Worm (Caenorhabditis elegans): Measurements from ENCODE around the gene ZK250.13.

ZK250.13 gene

ce11 chrII:1922665-1923187, 16.8 kb downstream of the ZK250.13 start, which contains the start of the genes bath-2 and F52C6.4:
Gene bath-2 (minus strand): TSS chrII:1922765.
Gene F52C6.4 (plus strand): TSS chrII:1923137.
- TF ChIP-seq tab-1 (GFP tag; IDR thresholded peaks at IDR 0.05) (no peak), ztf-23 (GFP tag; IDR thresholded peaks at IDR 0.05) (no peak), klf-2 (GFP tag; conservative IDR thresholded peaks at IDR 0.05) (no peak), T22C8.4 (GFP tag; IDR thresholded peaks at IDR 0.05) (no peak), ztf-29 (GFP tag; IDR thresholded peaks at IDR 0.05) (no peak), ref-1 (GFP tag; conservative IDR thresholded peaks at IDR 0.05) (no peak), cog-1 (tag; optimal IDR thresholded peaks at IDR 0.05) (no peak), med-1 (GFP tag; optimal IDR thresholded peaks at IDR 0.05; ENCODE audit: insufficient read depth) (no peak), flt-1 (GFP tag; IDR thresholded peaks at IDR 0.05) (no peak)

ce11 chrII:1921018-1921417, 18.5 kb downstream of the ZK250.13 start, which contains the start of gene bath-7:
Gene bath-7 (minus strand): TSS chrII:1921118.
- no peak for TF ChIP-seq T22C8.4 (GFP tag; IDR thresholded peaks at IDR 0.05)
- TF ChIP-seq tab-1 (GFP tag; IDR thresholded peaks at IDR 0.05) = no peak
- TF ChIP-seq ztf-29 (GFP tag; IDR thresholded peaks at IDR 0.05) = no peak
- no peak for TF ChIP-seq ref-1 (GFP tag; conservative IDR thresholded peaks at IDR 0.05)
- no peak for TF ChIP-seq ztf-23 (GFP tag; IDR thresholded peaks at IDR 0.05)
- no peak for TF ChIP-seq cog-1 (tag; optimal IDR thresholded peaks at IDR 0.05)
- TF ChIP-seq klf-2 (GFP tag; conservative IDR thresholded peaks at IDR 0.05) = no peak
- no peak for TF ChIP-seq flt-1 (GFP tag; IDR thresholded peaks at IDR 0.05)
- TF ChIP-seq med-1 (GFP tag; optimal IDR thresholded peaks at IDR 0.05; ENCODE audit: insufficient read depth) = no peak

- no peak for TF ChIP-seq klf-2 (GFP tag; conservative IDR thresholded peaks at IDR 0.05)
- TF ChIP-seq flt-1 (GFP tag; IDR thresholded peaks at IDR 0.05) = no peak
- no peak for TF ChIP-seq T22C8.4 (GFP tag; IDR thresholded peaks at IDR 0.05)
- TF ChIP-seq med-1 (GFP tag; optimal IDR thresholded peaks at IDR 0.05; ENCODE audit: insufficient read depth) = no peak
- no peak for TF ChIP-seq ref-1 (GFP tag; conservative IDR thresholded peaks at IDR 0.05)
- no peak for TF ChIP-seq tab-1 (GFP tag; IDR thresholded peaks at IDR 0.05)
- no peak for TF ChIP-seq ztf-23 (GFP tag; IDR thresholded peaks at IDR 0.05)
- TF ChIP-seq ztf-29 (GFP tag; IDR thresholded peaks at IDR 0.05) = no peak
- TF ChIP-seq cog-1 (tag; optimal IDR thresholded peaks at IDR 0.05) = no peak
Observed at ce11 chrII:1917862-1918261, 21.7 kb downstream of the ZK250.13 start, which contains the start of gene bath-4. Gene bath-4 (minus strand): TSS chrII:1917962.

- TF ChIP-seq cog-1 (tag; optimal IDR thresholded peaks at IDR 0.05) (no peak), T22C8.4 (GFP tag; IDR thresholded peaks at IDR 0.05) (no peak), ztf-29 (GFP tag; IDR thresholded peaks at IDR 0.05) (no peak), klf-2 (GFP tag; conservative IDR thresholded peaks at IDR 0.05) (no peak), med-1 (GFP tag; optimal IDR thresholded peaks at IDR 0.05; ENCODE audit: insufficient read depth) (no peak), ztf-23 (GFP tag; IDR thresholded peaks at IDR 0.05) (no peak), tab-1 (GFP tag; IDR thresholded peaks at IDR 0.05) (no peak), flt-1 (GFP tag; IDR thresholded peaks at IDR 0.05) (no peak), ref-1 (GFP tag; conservative IDR thresholded peaks at IDR 0.05) (no peak)
Observed at ce11 chrII:1912741-1913140, 26.8 kb downstream of the ZK250.13 start, which contains the start of gene math-31. Gene math-31 (minus strand): TSS chrII:1912841.

- TF ChIP-seq flt-1 (GFP tag; IDR thresholded peaks at IDR 0.05) (no peak), ztf-23 (GFP tag; IDR thresholded peaks at IDR 0.05) (no peak), tab-1 (GFP tag; IDR thresholded peaks at IDR 0.05) (no peak), T22C8.4 (GFP tag; IDR thresholded peaks at IDR 0.05) (no peak), cog-1 (tag; optimal IDR thresholded peaks at IDR 0.05) (no peak), med-1 (GFP tag; optimal IDR thresholded peaks at IDR 0.05; ENCODE audit: insufficient read depth) (no peak), klf-2 (GFP tag; conservative IDR thresholded peaks at IDR 0.05) (no peak), ref-1 (GFP tag; conservative IDR thresholded peaks at IDR 0.05) (no peak), ztf-29 (GFP tag; IDR thresholded peaks at IDR 0.05) (no peak)
Observed at ce11 chrII:1905104-1905503, 34.4 kb downstream of the ZK250.13 start, which contains the start of gene math-22. Gene math-22 (plus strand): TSS chrII:1905404.

ce11 chrII:1901981-1902380, 37.6 kb downstream of the ZK250.13 start, which contains the start of gene math-23:
Gene math-23 (plus strand): TSS chrII:1902281.
- no peak for TF ChIP-seq ztf-29 (GFP tag; IDR thresholded peaks at IDR 0.05)
- no peak for TF ChIP-seq T22C8.4 (GFP tag; IDR thresholded peaks at IDR 0.05)
- no peak for TF ChIP-seq flt-1 (GFP tag; IDR thresholded peaks at IDR 0.05)
- TF ChIP-seq tab-1 (GFP tag; IDR thresholded peaks at IDR 0.05) = no peak
- TF ChIP-seq med-1 (GFP tag; optimal IDR thresholded peaks at IDR 0.05; ENCODE audit: insufficient read depth) = no peak
- no peak for TF ChIP-seq ref-1 (GFP tag; conservative IDR thresholded peaks at IDR 0.05)
- no peak for TF ChIP-seq cog-1 (tag; optimal IDR thresholded peaks at IDR 0.05)
- no peak for TF ChIP-seq ztf-23 (GFP tag; IDR thresholded peaks at IDR 0.05)
- TF ChIP-seq klf-2 (GFP tag; conservative IDR thresholded peaks at IDR 0.05) = no peak

ce11 chrII:1899934-1900333, 39.6 kb downstream of the ZK250.13 start, which contains the start of gene math-24:
Gene math-24 (plus strand): TSS chrII:1900234.
- TF ChIP-seq cog-1 (tag; optimal IDR thresholded peaks at IDR 0.05) (no peak), ref-1 (GFP tag; conservative IDR thresholded peaks at IDR 0.05) (no peak), klf-2 (GFP tag; conservative IDR thresholded peaks at IDR 0.05) (no peak), flt-1 (GFP tag; IDR thresholded peaks at IDR 0.05) (no peak), ztf-23 (GFP tag; IDR thresholded peaks at IDR 0.05) (no peak), med-1 (GFP tag; optimal IDR thresholded peaks at IDR 0.05; ENCODE audit: insufficient read depth) (no peak), T22C8.4 (GFP tag; IDR thresholded peaks at IDR 0.05) (no peak), ztf-29 (GFP tag; IDR thresholded peaks at IDR 0.05) (no peak), tab-1 (GFP tag; IDR thresholded peaks at IDR 0.05) (no peak)

ce11 chrII:1897936-1898335, 41.6 kb downstream of the ZK250.13 start, which contains the start of gene C46F9.6:
Gene C46F9.6 (plus strand): TSS chrII:1898236.
- TF ChIP-seq flt-1 (GFP tag; IDR thresholded peaks at IDR 0.05) (no peak), T22C8.4 (GFP tag; IDR thresholded peaks at IDR 0.05) (no peak), klf-2 (GFP tag; conservative IDR thresholded peaks at IDR 0.05) (no peak), ztf-29 (GFP tag; IDR thresholded peaks at IDR 0.05) (no peak), med-1 (GFP tag; optimal IDR thresholded peaks at IDR 0.05; ENCODE audit: insufficient read depth) (no peak), cog-1 (tag; optimal IDR thresholded peaks at IDR 0.05) (no peak), ref-1 (GFP tag; conservative IDR thresholded peaks at IDR 0.05) (no peak), ztf-23 (GFP tag; IDR thresholded peaks at IDR 0.05) (no peak), tab-1 (GFP tag; IDR thresholded peaks at IDR 0.05) (no peak)

ce11 chrII:1895762-1896161, 43.8 kb downstream of the ZK250.13 start, which contains the start of gene math-25:
Gene math-25 (plus strand): TSS chrII:1896062.
- TF ChIP-seq T22C8.4 (GFP tag; IDR thresholded peaks at IDR 0.05) = no peak
- TF ChIP-seq cog-1 (tag; optimal IDR thresholded peaks at IDR 0.05) = no peak
- no peak for TF ChIP-seq ztf-23 (GFP tag; IDR thresholded peaks at IDR 0.05)
- TF ChIP-seq flt-1 (GFP tag; IDR thresholded peaks at IDR 0.05) = no peak
- TF ChIP-seq ztf-29 (GFP tag; IDR thresholded peaks at IDR 0.05) = no peak
- no peak for TF ChIP-seq tab-1 (GFP tag; IDR thresholded peaks at IDR 0.05)
- no peak for TF ChIP-seq med-1 (GFP tag; optimal IDR thresholded peaks at IDR 0.05; ENCODE audit: insufficient read depth)
- TF ChIP-seq klf-2 (GFP tag; conservative IDR thresholded peaks at IDR 0.05) = no peak
- no peak for TF ChIP-seq ref-1 (GFP tag; conservative IDR thresholded peaks at IDR 0.05)
